Fruit fly (Drosophila melanogaster): ENCODE results near the gene sfl.

The sfl gene

dm6 chr3L:6551816-6552371 lies 56.4 kb downstream of the sfl start (continued):
- TF ChIP-seq CG18599 (GFP tag; optimal IDR thresholded peaks at IDR 0.05) = peak; percentile 74
- no peak for TF ChIP-seq Awh (GFP tag; IDR thresholded peaks at IDR 0.05)
- TF ChIP-seq CG7556 (GFP tag; optimal IDR thresholded peaks at IDR 0.05) = peak; percentile 69
- TF ChIP-seq Ssrp (tag; optimal IDR thresholded peaks at IDR 0.05) = peak; percentile 69
- TF ChIP-seq CG10274 (GFP tag; optimal IDR thresholded peaks at IDR 0.05) = no peak
- TF ChIP-seq Dp (GFP tag; optimal IDR thresholded peaks at IDR 0.05) = no peak
- no peak for TF ChIP-seq Spps (tag; optimal IDR thresholded peaks at IDR 0.05)
- TF ChIP-seq br (optimal IDR thresholded peaks at IDR 0.05) = no peak
- TF ChIP-seq CG30020 (tag; optimal IDR thresholded peaks at IDR 0.05) = peak; percentile 11
- no peak for TF ChIP-seq vnd (GFP tag; IDR thresholded peaks at IDR 0.05; ENCODE audit: partially characterized antibody)
- peak; percentile 55 for TF ChIP-seq CG6813 (GFP tag; optimal IDR thresholded peaks at IDR 0.05)
- TF ChIP-seq dpn (GFP tag; optimal IDR thresholded peaks at IDR 0.05) = peak in 1 of 2 experiments; percentile 35
- TF ChIP-seq Hmx (GFP tag; optimal IDR thresholded peaks at IDR 0.05) = no peak
- peak; percentile 1 for TF ChIP-seq CG2116 (GFP tag; optimal IDR thresholded peaks at IDR 0.05)
- no peak for TF ChIP-seq Lpt (GFP tag; optimal IDR thresholded peaks at IDR 0.05)
- TF ChIP-seq unpg (GFP tag; optimal IDR thresholded peaks at IDR 0.05) = peak; percentile 72
- TF ChIP-seq exex (tag; optimal IDR thresholded peaks at IDR 0.05) = no peak
- peak; percentile 26 for TF ChIP-seq CG15514 (GFP tag; optimal IDR thresholded peaks at IDR 0.05)
- peak; percentile 13 for TF ChIP-seq Deaf1 (tag; optimal IDR thresholded peaks at IDR 0.05)
- no peak for TF ChIP-seq MESR4 (GFP tag; optimal IDR thresholded peaks at IDR 0.05)
- TF ChIP-seq CG34376 (GFP tag; optimal IDR thresholded peaks at IDR 0.05) = no peak
- no peak for TF ChIP-seq Hey (tag; optimal IDR thresholded peaks at IDR 0.05)
- TF ChIP-seq CG7271 (tag; optimal IDR thresholded peaks at IDR 0.05) = no peak
- no peak for TF ChIP-seq CG9797 (GFP tag; optimal IDR thresholded peaks at IDR 0.05)
- no peak for TF ChIP-seq CG11456 (GFP tag; IDR thresholded peaks at IDR 0.05)
- TF ChIP-seq CG13424 (tag; optimal IDR thresholded peaks at IDR 0.05) = peak; percentile 65
- no peak for TF ChIP-seq CHES-1-like (GFP tag; optimal IDR thresholded peaks at IDR 0.05)
- no peak for TF ChIP-seq abd-A (tag; optimal IDR thresholded peaks at IDR 0.05)
- TF ChIP-seq Dref (GFP tag; IDR thresholded peaks at IDR 0.05) = no peak
- TF ChIP-seq CG2712 (tag; optimal IDR thresholded peaks at IDR 0.05) = peak; percentile 81
- TF ChIP-seq HLHmδ (GFP tag; optimal IDR thresholded peaks at IDR 0.05) = no peak
- 0 out of 2 replicates have a peak, but pooled peaks have one; percentile 10 for TF ChIP-seq Adf1 (GFP tag; IDR thresholded peaks at IDR 0.05)
- no peak for TF ChIP-seq Hr39 (optimal IDR thresholded peaks at IDR 0.05)
- TF ChIP-seq gro (GFP tag; optimal IDR thresholded peaks at IDR 0.05) = no peak
- TF ChIP-seq CG32532 (GFP tag; IDR thresholded peaks at IDR 0.05) = peak; percentile 62; the same call in 1 of the 2 replicates
- TF ChIP-seq wor (GFP tag; IDR thresholded peaks at IDR 0.05) = 0 out of 2 replicates have a peak, but pooled peaks have one; percentile 20
- no peak for TF ChIP-seq CG13123 (GFP tag; optimal IDR thresholded peaks at IDR 0.05)
- no peak for TF ChIP-seq CG12744 (GFP tag; optimal IDR thresholded peaks at IDR 0.05)
- TF ChIP-seq CG12155 (GFP tag; optimal IDR thresholded peaks at IDR 0.05) = no peak
- peak; percentile 40 for TF ChIP-seq CG10654 (GFP tag; optimal IDR thresholded peaks at IDR 0.05)
- no peak for TF ChIP-seq nerfin-2 (GFP tag; IDR thresholded peaks at IDR 0.05; ENCODE audit: partially characterized antibody)
- TF ChIP-seq fu2 (GFP tag; optimal IDR thresholded peaks at IDR 0.05) = no peak
- no peak for TF ChIP-seq CkIIα-i1 (GFP tag; IDR thresholded peaks at IDR 0.05)
- 0 out of 4 replicates have a peak, but pooled peaks have one; percentile 58 for TF ChIP-seq chinmo (GFP tag; IDR thresholded peaks at IDR 0.05; ENCODE audit: partially characterized antibody)
- TF ChIP-seq CG4282 (GFP tag; optimal IDR thresholded peaks at IDR 0.05) = no peak
- no peak for TF ChIP-seq CG2129 (GFP tag; IDR thresholded peaks at IDR 0.05; ENCODE audit: partially characterized antibody)
- no peak for TF ChIP-seq CG7372 (GFP tag; IDR thresholded peaks at IDR 0.05)
- no peak for TF ChIP-seq Lhr (GFP tag; optimal IDR thresholded peaks at IDR 0.05)
- TF ChIP-seq nmo (GFP tag; optimal IDR thresholded peaks at IDR 0.05) = peak; percentile 69
- TF ChIP-seq Gug (GFP tag; IDR thresholded peaks at IDR 0.05) = no peak
